Worm (Caenorhabditis elegans) whole organism, L1 larva: ENCODE results near the gene lsm-8.

Experiments used
- C16A3.4 ChIP-seq: fragments of 150-350 bp; optimal IDR thresholded peaks from 2 replicates; lab custom pipeline; 2014; ENCODE audit warnings: missing biosample characterization, missing genetic modification characterization
- aha-1 ChIP-seq: fragments of 150-350 bp; optimal IDR thresholded peaks from 2 replicates; lab custom pipeline; 2014; ENCODE audit warnings: missing biosample characterization, missing genetic modification characterization
- alr-1 ChIP-seq: fragments of 200-800 bp; sonication (Bioruptor generic); optimal IDR thresholded peaks from 2 replicates; lab custom pipeline; 2018; ENCODE audit warnings: borderline replicate concordance, mild to moderate bottlenecking, missing genetic modification characterization, missing compliant biosample characterization
- blmp-1 ChIP-seq: fragments of 150-350 bp; optimal IDR thresholded peaks from 2 replicates; lab custom pipeline; 2014; ENCODE audit warnings: missing biosample characterization, missing genetic modification characterization
- ceh-8 ChIP-seq: fragments of 200-800 bp; sonication (Bioruptor generic); optimal IDR thresholded peaks from 2 replicates; lab custom pipeline; 2018; ENCODE audit warnings: mild to moderate bottlenecking, missing genetic modification characterization, moderate library complexity, missing compliant biosample characterization
- ceh-90 ChIP-seq: sonication (generic microtip); optimal IDR thresholded peaks from 2 replicates; lab custom pipeline; 2016; ENCODE audit warnings: missing genetic modification characterization, missing compliant biosample characterization
- dsc-1 ChIP-seq: sonication (generic microtip); optimal IDR thresholded peaks from 2 replicates; lab custom pipeline; 2016; ENCODE audit warnings: mild to moderate bottlenecking, missing genetic modification characterization, missing compliant biosample characterization
- efl-1 ChIP-seq, 4 experiments: fragments of 150-350 bp; optimal IDR thresholded peaks in 3 of 4; peaks in 1 of 4; 1 replicate in 1 of 4; 2 replicates in 3 of 4; lab custom pipeline; 2014; ENCODE audit warnings: missing biosample characterization in 2 of 4, missing genetic modification characterization in 2 of 4, missing genetic modification reagents in 2 of 4
- efl-3 ChIP-seq: fragments of 200-800 bp; sonication (Bioruptor generic); optimal IDR thresholded peaks from 2 replicates; lab custom pipeline; 2018; ENCODE audit warnings: mild to moderate bottlenecking, missing genetic modification characterization, missing compliant biosample characterization
- egl-13 ChIP-seq: sonication (generic microtip); optimal IDR thresholded peaks from 2 replicates; lab custom pipeline; 2016; ENCODE audit warnings: missing genotype, missing genetic modification reagents, missing genetic modification characterization, missing compliant biosample characterization
- egl-27 ChIP-seq, 2 experiments: fragments of 150-350 bp in 1 of 2; sonication (generic microtip); optimal IDR thresholded peaks; 3 replicates each; lab custom pipeline; 2017 to 2018; ENCODE audit warnings: missing biosample characterization in 2 of 2, missing genetic modification characterization in 2 of 2, missing genetic modification reagents in 2 of 2
- elt-2 ChIP-seq: sonication (generic microtip); optimal IDR thresholded peaks from 2 replicates; lab custom pipeline; 2016; ENCODE audit warnings: missing genetic modification characterization, mild to moderate bottlenecking, inconsistent platforms, missing compliant biosample characterization, missing genetic modification reagents
- elt-3 ChIP-seq, 6 experiments: fragments of 150-350 bp in 1 of 6; sonication (generic microtip); optimal IDR thresholded peaks; 2 replicates each; lab custom pipeline; 2017 to 2018; ENCODE audit warnings: missing biosample characterization in 6 of 6, missing genetic modification characterization in 6 of 6, inconsistent platforms in 1 of 6
- fkh-10 ChIP-seq: sonication (generic microtip); optimal IDR thresholded peaks from 2 replicates; lab custom pipeline; 2017; ENCODE audit warnings: missing biosample characterization, missing genetic modification reagents, missing genetic modification characterization
- fos-1 ChIP-seq: fragments of 150-350 bp; optimal IDR thresholded peaks from 2 replicates; lab custom pipeline; 2014; ENCODE audit warnings: missing biosample characterization, missing genetic modification characterization
- hlh-4 ChIP-seq: sonication (generic microtip); optimal IDR thresholded peaks from 2 replicates; lab custom pipeline; 2016; ENCODE audit warnings: mild to moderate bottlenecking, missing genetic modification characterization, missing compliant biosample characterization
- lin-13 ChIP-seq: fragments of 150-350 bp; optimal IDR thresholded peaks from 2 replicates; lab custom pipeline; 2014; ENCODE audit warnings: missing biosample characterization, missing genetic modification reagents, missing genetic modification characterization
- lin-14 ChIP-seq: fragments of 200-800 bp; sonication (Bioruptor generic); optimal IDR thresholded peaks from 2 replicates; lab custom pipeline; 2018; ENCODE audit warnings: mild to moderate bottlenecking, missing genetic modification characterization, moderate library complexity, missing compliant biosample characterization
- lin-15B ChIP-seq: fragments of 150-350 bp; sonication (generic microtip); optimal IDR thresholded peaks from 3 replicates; lab custom pipeline; 2014; ENCODE audit warnings: missing biosample characterization, missing genetic modification characterization
- lin-35 ChIP-seq, 2 experiments: fragments of 150-350 bp; optimal IDR thresholded peaks; 2 replicates each; lab custom pipeline; 2014; ENCODE audit warnings: missing biosample characterization in 2 of 2, missing genetic modification characterization in 2 of 2, missing genetic modification reagents in 2 of 2
- lin-39 ChIP-seq: fragments of 150-350 bp; optimal IDR thresholded peaks from 2 replicates; lab custom pipeline; 2014; ENCODE audit warnings: missing biosample characterization, missing genetic modification reagents, missing genetic modification characterization
- lsy-2 ChIP-seq, 2 experiments: fragments of 150-350 bp; optimal IDR thresholded peaks; 2 replicates each; lab custom pipeline; 2014; ENCODE audit warnings: missing biosample characterization in 2 of 2, missing genetic modification characterization in 2 of 2
- mab-9 ChIP-seq: fragments of 200-800 bp; sonication (Bioruptor generic); IDR thresholded peaks from 2 replicates; pipeline ENCODE4 v1.3.6; 2022; ENCODE audit warnings: missing genetic modification reagents, missing genetic modification characterization, missing compliant biosample characterization
- nhr-19 ChIP-seq: fragments of 200-800 bp; sonication (Bioruptor generic); conservative IDR thresholded peaks from 2 replicates; pipeline ENCODE4 v1.3.6; 2022; ENCODE audit warnings: missing genetic modification characterization, missing compliant biosample characterization
- nhr-237 ChIP-seq: fragments of 150-350 bp; optimal IDR thresholded peaks from 2 replicates; lab custom pipeline; 2014; ENCODE audit warnings: missing biosample characterization, missing genetic modification characterization
- nhr-28 ChIP-seq: fragments of 150-350 bp; optimal IDR thresholded peaks from 2 replicates; lab custom pipeline; 2014; ENCODE audit warnings: missing biosample characterization, missing genetic modification characterization
- nhr-47 ChIP-seq: sonication (generic microtip); optimal IDR thresholded peaks from 2 replicates; lab custom pipeline; 2016; ENCODE audit warnings: mild to moderate bottlenecking, missing genetic modification characterization, moderate library complexity, missing compliant biosample characterization
- nhr-71 ChIP-seq: sonication (generic microtip); optimal IDR thresholded peaks from 2 replicates; lab custom pipeline; 2016; ENCODE audit warnings: mild to moderate bottlenecking, missing genetic modification characterization, moderate library complexity, missing compliant biosample characterization
- nhr-76 ChIP-seq: sonication (generic microtip); optimal IDR thresholded peaks from 2 replicates; lab custom pipeline; 2017; ENCODE audit warnings: missing biosample characterization, missing genetic modification characterization
- nhr-84 ChIP-seq: sonication (generic microtip); optimal IDR thresholded peaks from 2 replicates; lab custom pipeline; 2017; ENCODE audit warnings: missing biosample characterization, missing genetic modification characterization
- nhr-85 ChIP-seq: sonication (generic microtip); peaks from one replicate; lab custom pipeline; 2016; ENCODE audit warnings: missing genetic modification characterization, inconsistent platforms, missing compliant biosample characterization
- nhr-90 ChIP-seq: sonication (generic microtip); optimal IDR thresholded peaks from 2 replicates; lab custom pipeline; 2016; ENCODE audit warnings: mild to moderate bottlenecking, missing genetic modification characterization, missing compliant biosample characterization; ENCODE audit not compliant: poor library complexity
- rnt-1 ChIP-seq: sonication (generic microtip); optimal IDR thresholded peaks from 2 replicates; lab custom pipeline; 2016; ENCODE audit warnings: mild to moderate bottlenecking, missing genetic modification characterization, moderate library complexity, missing compliant biosample characterization
- snpc-4 ChIP-seq: fragments of 150-350 bp; optimal IDR thresholded peaks from 2 replicates; lab custom pipeline; 2014; ENCODE audit warnings: missing biosample characterization, missing genetic modification characterization
- snu-23 ChIP-seq: sonication (generic microtip); optimal IDR thresholded peaks from 2 replicates; lab custom pipeline; 2016; ENCODE audit warnings: missing genetic modification characterization, missing compliant biosample characterization
- swsn-7 ChIP-seq: sonication (generic microtip); optimal IDR thresholded peaks from 2 replicates; lab custom pipeline; 2016; ENCODE audit warnings: missing genetic modification characterization, missing compliant biosample characterization
- tlp-1 ChIP-seq: fragments of 150-350 bp; optimal IDR thresholded peaks from 2 replicates; lab custom pipeline; 2014; ENCODE audit warnings: missing biosample characterization, missing genetic modification characterization
- unc-86 ChIP-seq: sonication (generic microtip); optimal IDR thresholded peaks from 2 replicates; lab custom pipeline; 2016; ENCODE audit warnings: missing genetic modification characterization, missing compliant biosample characterization
- unc-98 ChIP-seq: fragments of 200-800 bp; sonication (Bioruptor generic); IDR thresholded peaks from 2 replicates; pipeline ENCODE4 v1.3.6; 2022; ENCODE audit warnings: missing genetic modification characterization, missing compliant biosample characterization
- zip-4 ChIP-seq: fragments of 200-800 bp; sonication (Bioruptor generic); optimal IDR thresholded peaks from 2 replicates; lab custom pipeline; 2018; ENCODE audit warnings: mild to moderate bottlenecking, missing genetic modification characterization, moderate library complexity, missing compliant biosample characterization
- ztf-11 ChIP-seq, 2 experiments: sonication (generic microtip); optimal IDR thresholded peaks; 2 replicates each; lab custom pipeline; 2016 to 2017; ENCODE audit warnings: missing genetic modification characterization in 2 of 2, missing biosample characterization in 1 of 2, missing compliant biosample characterization in 1 of 2
- ztf-4 ChIP-seq: fragments of 150-350 bp; optimal IDR thresholded peaks from 2 replicates; lab custom pipeline; 2014; ENCODE audit warnings: missing biosample characterization, missing genetic modification characterization

The lsm-8 gene

ce11 chrIV:6376473-6377115, 50.3 kb downstream of the lsm-8 start, which contains the start of the genes hrpf-2 and bli-6 (continued):
- TF ChIP-seq dsc-1 (tag; lab: Kevin White, UChicago) (peak; percentile 72), ceh-90 (tag; lab: Kevin White, UChicago) (no peak), efl-3 (GFP tag; lab: Kevin White, UChicago) (no peak), nhr-85 (tag; lab: Kevin White, UChicago) (peak; percentile 86), lsy-2 (tag; optimal IDR thresholded peaks at IDR 0.05; lab: Kevin White, UChicago) (peak; percentile 83 to 91), nhr-76 (tag; lab: Kevin White, UChicago) (no peak), nhr-28 (no peak), efl-1 (optimal IDR thresholded peaks at IDR 0.05; lab: Kevin White, UChicago) (peak; percentile 87), efl-1 (GFP tag; optimal IDR thresholded peaks at IDR 0.05 in 1 of 2; lab: Kevin White, UChicago) (peak; percentile 83 to 98), zip-4 (GFP tag; lab: Kevin White, UChicago) (peak; percentile 3), C16A3.4 (tag; lab: Kevin White, UChicago) (peak; percentile 84), nhr-84 (no peak), rnt-1 (peak; percentile 82), egl-27 (tag; optimal IDR thresholded peaks at IDR 0.05; lab: Kevin White, UChicago) (no peak), mab-9 (GFP tag; lab: Robert Waterston, UW) (no peak), lin-15B (tag; lab: Kevin White, UChicago) (peak; percentile 93), snpc-4 (tag; lab: Kevin White, UChicago) (peak; percentile 59), blmp-1 (tag; lab: Kevin White, UChicago) (no peak), elt-3 (tag; optimal IDR thresholded peaks at IDR 0.05; lab: Kevin White, UChicago) (peak in 2 of 6 experiments; percentile 66 to 70), ztf-4 (tag; lab: Kevin White, UChicago) (no peak), fkh-10 (GFP tag; lab: Kevin White, UChicago) (no peak), lin-13 (GFP tag; lab: Kevin White, UChicago) (peak; percentile 74), ztf-11 (tag; optimal IDR thresholded peaks at IDR 0.05; lab: Kevin White, UChicago) (peak in 1 of 2 experiments; percentile 31), nhr-19 (GFP tag; lab: Robert Waterston, UW) (peak; percentile 72), egl-13 (peak; percentile 54)

- TF ChIP-seq nhr-76 (tag; lab: Kevin White, UChicago), result no peak
- no peak for TF ChIP-seq dsc-1 (tag; lab: Kevin White, UChicago)
- TF ChIP-seq egl-13, result no peak
- no peak for TF ChIP-seq ceh-8 (GFP tag; lab: Kevin White, UChicago)
- no peak for TF ChIP-seq nhr-84
- no peak for TF ChIP-seq lin-35 (GFP tag; optimal IDR thresholded peaks at IDR 0.05; lab: Kevin White, UChicago)
- TF ChIP-seq elt-2 (tag; lab: Kevin White, UChicago), result no peak
- no peak for TF ChIP-seq nhr-71 (tag; lab: Kevin White, UChicago)
- no peak for TF ChIP-seq hlh-4 (tag; lab: Kevin White, UChicago)
- TF ChIP-seq C16A3.4 (tag; lab: Kevin White, UChicago), result no peak
- no peak for TF ChIP-seq swsn-7
- TF ChIP-seq fos-1 (tag; lab: Kevin White, UChicago), result no peak
- no peak for TF ChIP-seq snu-23 (GFP tag; lab: Kevin White, UChicago)
- TF ChIP-seq tlp-1 (tag; lab: Kevin White, UChicago), result no peak
- no peak for TF ChIP-seq nhr-47 (tag; lab: Kevin White, UChicago)
- no peak for TF ChIP-seq rnt-1
- TF ChIP-seq unc-86, result no peak
- TF ChIP-seq elt-3 (tag; optimal IDR thresholded peaks at IDR 0.05; lab: Kevin White, UChicago), result no peak
- TF ChIP-seq aha-1, result no peak
These were observed 51.2 kb downstream of the lsm-8 start for ce11 chrIV:6377335-6378069.

- TF ChIP-seq nhr-90 (tag; lab: Kevin White, UChicago), result no peak
- TF ChIP-seq fos-1 (tag; lab: Kevin White, UChicago), result no peak
- TF ChIP-seq unc-98, result no peak
- TF ChIP-seq nhr-237 (tag; lab: Kevin White, UChicago), result no peak
- TF ChIP-seq nhr-47 (tag; lab: Kevin White, UChicago), result no peak
- no peak for TF ChIP-seq lin-14 (GFP tag; lab: Kevin White, UChicago)
- TF ChIP-seq alr-1 (tag; lab: Kevin White, UChicago), result no peak
- TF ChIP-seq lin-15B (tag; lab: Kevin White, UChicago), result no peak
- TF ChIP-seq lin-13 (GFP tag; lab: Kevin White, UChicago), result no peak
- no peak for TF ChIP-seq lin-39 (tag; lab: Kevin White, UChicago)
- no peak for TF ChIP-seq ceh-8 (GFP tag; lab: Kevin White, UChicago)
- no peak for TF ChIP-seq lin-35 (GFP tag; optimal IDR thresholded peaks at IDR 0.05; lab: Kevin White, UChicago)
These were observed 52.1 kb downstream of the lsm-8 start for ce11 chrIV:6378398-6378797.
